Worm (Caenorhabditis elegans) whole organism, mixed stage, embryonic: ENCODE measurements around the gene nlp-43.
"Not testable (repeated sequence)": the region's sequence is repeated elsewhere in the genome, so short reads cannot be mapped to it uniquely, and the experiment has no call there.

Experiments
- M03D4.4 ChIP-seq: sonication (generic microtip); optimal IDR thresholded peaks from 2 replicates; lab custom pipeline; 2017; ENCODE audit warnings: mild to moderate bottlenecking, missing genetic modification characterization, missing compliant biosample characterization
- bed-3 ChIP-seq: fragments of 200-800 bp; sonication (Bioruptor generic); optimal IDR thresholded peaks from 3 replicates; lab custom pipeline; 2018; ENCODE audit warnings: mild to moderate bottlenecking, missing genetic modification characterization, moderate library complexity, missing compliant biosample characterization
- blmp-1 ChIP-seq: fragments of 150-350 bp; optimal IDR thresholded peaks from 2 replicates; lab custom pipeline; 2014; ENCODE audit warnings: missing biosample characterization, missing genetic modification characterization
- ceh-39 ChIP-seq: fragments of 150-350 bp; optimal IDR thresholded peaks from 2 replicates; lab custom pipeline; 2014; ENCODE audit warnings: missing biosample characterization, missing genetic modification characterization
- ceh-43 ChIP-seq: fragments of 200-800 bp; sonication (Bioruptor generic); optimal IDR thresholded peaks from 2 replicates; lab custom pipeline; 2018; ENCODE audit warnings: mild to moderate bottlenecking, missing genetic modification characterization, moderate library complexity, missing compliant biosample characterization
- ceh-83 ChIP-seq: fragments of 200-800 bp; sonication (Bioruptor generic); optimal IDR thresholded peaks from 2 replicates; lab custom pipeline; 2018; ENCODE audit warnings: mild to moderate bottlenecking, missing genetic modification characterization, missing compliant biosample characterization
- ces-1 ChIP-seq: fragments of 150-350 bp; optimal IDR thresholded peaks from 2 replicates; lab custom pipeline; 2014; ENCODE audit warnings: missing biosample characterization, missing genetic modification reagents, missing genetic modification characterization
- cnd-1 ChIP-seq: fragments of 200-800 bp; sonication (Bioruptor generic); optimal IDR thresholded peaks from 2 replicates; lab custom pipeline; 2018; ENCODE audit warnings: mild to moderate bottlenecking, missing genetic modification characterization, missing compliant biosample characterization
- drap-1 ChIP-seq: fragments of 200-800 bp; sonication (Bioruptor generic); optimal IDR thresholded peaks from 3 replicates; lab custom pipeline; 2018; ENCODE audit warnings: mild to moderate bottlenecking, missing genetic modification characterization, missing compliant biosample characterization
- elt-1 ChIP-seq: sonication (generic microtip); optimal IDR thresholded peaks from 2 replicates; lab custom pipeline; 2017; ENCODE audit warnings: missing genetic modification characterization, mild to moderate bottlenecking, missing compliant biosample characterization, antibody characterized with exemption, moderate library complexity, borderline replicate concordance; ENCODE audit not compliant: insufficient read depth
- elt-3 ChIP-seq: fragments of 150-350 bp; optimal IDR thresholded peaks from 2 replicates; lab custom pipeline; 2014; ENCODE audit warnings: missing biosample characterization, missing genetic modification characterization
- ham-2 ChIP-seq: fragments of 200-800 bp; sonication (Bioruptor generic); optimal IDR thresholded peaks from 2 replicates; lab custom pipeline; 2018; ENCODE audit warnings: mild to moderate bottlenecking, missing genetic modification characterization, missing compliant biosample characterization
- hlh-1 ChIP-seq: fragments of 150-350 bp; optimal IDR thresholded peaks from 2 replicates; lab custom pipeline; 2014; ENCODE audit warnings: missing biosample characterization, missing genetic modification reagents, missing genetic modification characterization
- lin-13 ChIP-seq: fragments of 150-350 bp; optimal IDR thresholded peaks from 2 replicates; lab custom pipeline; 2014; ENCODE audit warnings: missing biosample characterization, missing genetic modification characterization
- lin-32 ChIP-seq: fragments of 200-800 bp; sonication (Bioruptor generic); optimal IDR thresholded peaks from 2 replicates; lab custom pipeline; 2018; ENCODE audit warnings: mild to moderate bottlenecking, missing genetic modification characterization, missing compliant biosample characterization
- lsy-2 ChIP-seq: fragments of 150-350 bp; optimal IDR thresholded peaks from 2 replicates; lab custom pipeline; 2014; ENCODE audit warnings: missing biosample characterization, missing genetic modification characterization
- mab-5 ChIP-seq: fragments of 150-350 bp; optimal IDR thresholded peaks from 2 replicates; lab custom pipeline; 2014; ENCODE audit warnings: missing biosample characterization, missing genetic modification characterization
- mep-1 ChIP-seq: fragments of 150-350 bp; optimal IDR thresholded peaks from 2 replicates; lab custom pipeline; 2017; ENCODE audit warnings: missing biosample characterization, missing genetic modification reagents, missing genetic modification characterization, inconsistent platforms
- mls-2 ChIP-seq: sonication (generic microtip); optimal IDR thresholded peaks from 2 replicates; lab custom pipeline; 2016; ENCODE audit warnings: mild to moderate bottlenecking, missing genetic modification characterization, moderate library complexity, missing compliant biosample characterization
- nhr-12 ChIP-seq: fragments of 150-350 bp; optimal IDR thresholded peaks from 2 replicates; lab custom pipeline; 2014; ENCODE audit warnings: missing biosample characterization, missing genetic modification characterization
- nhr-2 ChIP-seq: fragments of 150-350 bp; optimal IDR thresholded peaks from 2 replicates; lab custom pipeline; 2014; ENCODE audit warnings: missing biosample characterization, missing genetic modification characterization
- nhr-237 ChIP-seq: fragments of 150-350 bp; optimal IDR thresholded peaks from 2 replicates; lab custom pipeline; 2014; ENCODE audit warnings: missing biosample characterization, missing genetic modification characterization
- nhr-76 ChIP-seq: sonication (generic microtip); optimal IDR thresholded peaks from 2 replicates; lab custom pipeline; 2017; ENCODE audit warnings: missing biosample characterization, missing genetic modification characterization
- pha-4 ChIP-seq: fragments of 150-350 bp; optimal IDR thresholded peaks from 2 replicates; lab custom pipeline; 2018; ENCODE audit warnings: missing biosample characterization, missing genetic modification reagents, missing genetic modification characterization
- sem-2 ChIP-seq: fragments of 200-800 bp; sonication (Bioruptor generic); optimal IDR thresholded peaks from 2 replicates; lab custom pipeline; 2018; ENCODE audit warnings: mild to moderate bottlenecking, missing genetic modification characterization, missing compliant biosample characterization
- snpc-4 ChIP-seq: fragments of 150-350 bp; optimal IDR thresholded peaks from 2 replicates; lab custom pipeline; 2014; ENCODE audit warnings: missing biosample characterization, missing genetic modification characterization
- sptf-1 ChIP-seq: sonication (generic microtip); optimal IDR thresholded peaks from 2 replicates; lab custom pipeline; 2017; ENCODE audit warnings: mild to moderate bottlenecking, missing genetic modification characterization, moderate library complexity, missing compliant biosample characterization
- tbx-8 ChIP-seq: fragments of 200-800 bp; sonication (Bioruptor generic); optimal IDR thresholded peaks from 2 replicates; lab custom pipeline; 2018; ENCODE audit warnings: mild to moderate bottlenecking, missing genetic modification characterization, moderate library complexity, missing compliant biosample characterization
- unc-120 ChIP-seq: sonication (generic microtip); optimal IDR thresholded peaks from 2 replicates; lab custom pipeline; 2017; ENCODE audit warnings: missing genetic modification characterization, missing compliant biosample characterization; ENCODE audit not compliant: poor library complexity, severe bottlenecking
- unc-39 ChIP-seq: fragments of 150-350 bp; optimal IDR thresholded peaks from 2 replicates; lab custom pipeline; 2014; ENCODE audit warnings: missing biosample characterization, missing genetic modification characterization
- zip-8 ChIP-seq: fragments of 150-350 bp; optimal IDR thresholded peaks from 2 replicates; lab custom pipeline; 2014; ENCODE audit warnings: missing biosample characterization, missing genetic modification characterization
- ztf-11 ChIP-seq: fragments of 150-350 bp; optimal IDR thresholded peaks from 2 replicates; lab custom pipeline; 2014; ENCODE audit warnings: missing biosample characterization, missing genetic modification characterization

The nlp-43 gene

DNA sequence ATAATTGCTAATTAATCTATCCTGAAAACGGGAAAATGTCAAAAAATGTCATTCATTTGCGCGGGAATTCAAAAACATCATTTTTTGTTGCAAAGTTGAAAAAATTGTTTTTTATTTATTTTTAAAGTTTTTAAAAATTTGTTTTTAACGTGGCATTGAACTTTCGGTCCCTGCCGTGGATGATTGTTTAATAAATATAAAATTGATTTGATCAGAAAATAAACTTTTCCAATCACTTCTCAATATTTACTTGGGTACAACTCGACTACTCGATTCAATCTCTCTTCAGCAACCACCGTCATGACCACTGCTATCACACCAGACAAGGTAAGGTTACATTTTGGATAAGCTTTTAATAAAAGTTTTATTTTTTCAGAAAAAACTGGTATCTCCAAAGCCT is 20.2 kb downstream of the nlp-43 start, which contains the start of gene C45G9.4:
C45G9.4 (plus strand) TSS at position 301 of the 400 bp plus-strand sequence.
- not testable (repeated sequence) for TF ChIP-seq M03D4.4 (tag; lab: Kevin White, UChicago); blmp-1; pha-4 (tag; lab: Kevin White, UChicago)

DNA sequence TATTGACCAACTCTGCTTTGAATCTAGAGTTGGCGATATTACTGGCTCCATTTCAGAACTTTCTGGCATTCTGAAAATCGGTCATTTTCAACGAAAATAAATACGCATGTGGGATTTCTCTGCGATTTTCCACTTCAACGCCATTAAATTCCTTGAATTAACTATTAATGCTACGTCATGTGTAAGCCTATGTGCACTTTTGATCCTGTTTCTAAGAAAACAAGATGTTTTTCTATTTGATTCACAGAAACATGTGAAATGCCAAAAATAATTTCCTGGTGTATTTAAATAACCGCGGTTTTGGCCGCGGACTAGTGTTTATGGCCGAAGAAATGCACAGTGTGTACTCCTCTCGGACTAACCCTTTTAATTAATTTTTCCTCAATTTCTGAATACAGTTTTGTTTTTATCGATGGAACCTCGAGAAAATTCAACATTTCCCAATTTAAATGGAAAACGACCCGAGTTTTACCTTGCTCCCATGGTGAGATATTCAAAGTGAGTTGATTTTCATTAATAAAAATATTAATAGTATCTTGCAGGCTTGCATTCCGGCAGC is 26.5 kb downstream of the nlp-43 start, which contains the start of the genes C45G9.11 and C45G9.2:
C45G9.11 (minus strand) TSS at position 51 of the 559 bp plus-strand sequence.
C45G9.2 (plus strand) TSS at position 392 of the 559 bp plus-strand sequence.
- peak; percentile 39 for TF ChIP-seq lin-32 (GFP tag; lab: Kevin White, UChicago)
- no peak for TF ChIP-seq unc-39 (tag; lab: Kevin White, UChicago)
- TF ChIP-seq mab-5 (tag; lab: Kevin White, UChicago) = no peak
- no peak for TF ChIP-seq nhr-237 (tag; lab: Kevin White, UChicago)
- peak; percentile 59 for TF ChIP-seq mep-1 (tag; lab: Kevin White, UChicago)
- peak; percentile 16 for TF ChIP-seq hlh-1 (tag; lab: Kevin White, UChicago)
- no peak for TF ChIP-seq cnd-1
- TF ChIP-seq drap-1 (GFP tag; lab: Kevin White, UChicago) = no peak
- no peak for TF ChIP-seq ceh-39 (tag; lab: Kevin White, UChicago)
- TF ChIP-seq mls-2 (tag; lab: Kevin White, UChicago) = no peak
- TF ChIP-seq bed-3 = no peak
- peak; percentile 36 for TF ChIP-seq ceh-83 (GFP tag; lab: Kevin White, UChicago)
- no peak for TF ChIP-seq elt-1 (tag; lab: Kevin White, UChicago)
- no peak for TF ChIP-seq sptf-1 (tag; lab: Kevin White, UChicago)
- peak; percentile 82 for TF ChIP-seq ces-1 (GFP tag; lab: Kevin White, UChicago)
- TF ChIP-seq, all 35 proteins: peak for 5

DNA sequence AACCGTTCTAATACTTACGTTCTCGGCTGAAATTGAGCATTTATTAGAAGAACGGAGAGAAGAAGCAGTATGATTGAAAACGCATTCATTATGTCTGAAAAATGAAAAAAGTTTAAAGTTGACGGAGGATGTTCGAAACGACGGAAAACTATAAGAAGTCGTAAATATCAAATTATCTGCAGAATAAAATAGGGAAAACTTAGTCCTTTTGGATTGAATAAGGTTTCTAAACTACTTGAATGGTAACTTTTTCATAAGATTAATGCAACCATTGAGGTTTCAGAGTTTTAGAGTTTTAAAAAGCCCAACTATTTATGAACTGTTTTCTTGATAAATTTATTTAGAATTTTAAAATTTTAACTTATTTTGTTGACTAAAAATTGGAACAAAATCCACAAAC is 29.3 kb downstream of the nlp-43 start, which contains the start of gene C45G9.12:
C45G9.12 (minus strand) TSS at position 101 of the 400 bp plus-strand sequence.
- TF ChIP-seq ham-2 (GFP tag; lab: Kevin White, UChicago) = no peak
- TF ChIP-seq tbx-8 = no peak
- TF ChIP-seq blmp-1 = no peak
- TF ChIP-seq ceh-39 (tag; lab: Kevin White, UChicago) = no peak
- no peak for TF ChIP-seq lin-32 (GFP tag; lab: Kevin White, UChicago)
- TF ChIP-seq lin-13 = no peak
- no peak for TF ChIP-seq snpc-4
- TF ChIP-seq hlh-1 (tag; lab: Kevin White, UChicago) = no peak
- TF ChIP-seq, all 35 proteins: peak for 0

ce11 chrIII:5074398-5074797 is 32.2 kb downstream of the nlp-43 start, which contains the start of gene ttbk-6:
ttbk-6 (plus strand) TSS chrIII:5074698.
- TF ChIP-seq nhr-2 (tag; lab: Kevin White, UChicago) (no peak), nhr-237 (tag; lab: Kevin White, UChicago) (no peak), hlh-1 (tag; lab: Kevin White, UChicago) (no peak), lsy-2 (tag; lab: Kevin White, UChicago) (no peak), mls-2 (tag; lab: Kevin White, UChicago) (no peak), ceh-39 (tag; lab: Kevin White, UChicago) (no peak), mep-1 (tag; lab: Kevin White, UChicago) (no peak), ceh-43 (no peak), nhr-76 (no peak), nhr-12 (tag; lab: Kevin White, UChicago) (no peak), unc-120 (tag; lab: Kevin White, UChicago) (no peak), sem-2 (GFP tag; lab: Kevin White, UChicago) (no peak), elt-1 (tag; lab: Kevin White, UChicago) (no peak), pha-4 (tag; lab: Kevin White, UChicago) (no peak), elt-3 (no peak)

- TF ChIP-seq nhr-237 (tag; lab: Kevin White, UChicago) (no peak), ces-1 (GFP tag; lab: Kevin White, UChicago) (no peak), nhr-12 (tag; lab: Kevin White, UChicago) (no peak), ham-2 (GFP tag; lab: Kevin White, UChicago) (no peak), drap-1 (GFP tag; lab: Kevin White, UChicago) (no peak), cnd-1 (no peak), zip-8 (tag; lab: Kevin White, UChicago) (no peak), snpc-4 (no peak), elt-1 (tag; lab: Kevin White, UChicago) (no peak), ztf-11 (tag; lab: Kevin White, UChicago) (no peak), ceh-83 (GFP tag; lab: Kevin White, UChicago) (no peak), unc-120 (tag; lab: Kevin White, UChicago) (no peak), mep-1 (tag; lab: Kevin White, UChicago) (no peak)
Observed at ce11 chrIII:5076569-5076968, 34.4 kb downstream of the nlp-43 start.
